Worm (Caenorhabditis elegans) whole organism, midembryonic: ENCODE results near the gene unc-77.
A peak's percentile ranks its signal among the peaks of the same experiment; 100 is the strongest.

Source experiments
- T22C8.4 ChIP-seq: fragments of 200-800 bp; sonication (Bioruptor generic); IDR thresholded peaks from 2 replicates; pipeline ENCODE4 v1.3.6; 2022; ENCODE audit warnings: missing genetic modification characterization, missing compliant biosample characterization
- cog-1 ChIP-seq: sonication (generic microtip); optimal IDR thresholded peaks from 2 replicates; lab custom pipeline; 2016; ENCODE audit warnings: missing genetic modification characterization, missing compliant biosample characterization
- flt-1 ChIP-seq: fragments of 200-800 bp; sonication (Bioruptor generic); IDR thresholded peaks from 2 replicates; pipeline ENCODE4 v1.3.6; 2022; ENCODE audit warnings: missing genetic modification characterization, missing compliant biosample characterization
- klf-2 ChIP-seq: fragments of 200-800 bp; sonication (Bioruptor generic); conservative IDR thresholded peaks from 2 replicates; pipeline ENCODE4 v1.3.6; 2022; ENCODE audit warnings: missing genetic modification reagents, missing genetic modification characterization, missing compliant biosample characterization
- med-1 ChIP-seq: sonication (generic microtip); optimal IDR thresholded peaks from 2 replicates; lab custom pipeline; 2017; ENCODE audit warnings: missing genetic modification characterization, mild to moderate bottlenecking, missing compliant biosample characterization, antibody characterized with exemption, missing genetic modification reagents; ENCODE audit not compliant: insufficient read depth
- ref-1 ChIP-seq: fragments of 200-800 bp; sonication (Bioruptor generic); conservative IDR thresholded peaks from 2 replicates; pipeline ENCODE4 v1.3.6; 2022; ENCODE audit warnings: missing genetic modification reagents, missing genetic modification characterization, missing compliant biosample characterization
- tab-1 ChIP-seq: fragments of 200-800 bp; sonication (Bioruptor generic); IDR thresholded peaks from 2 replicates; pipeline ENCODE4 v1.3.6; 2022; ENCODE audit warnings: missing genetic modification characterization, missing compliant biosample characterization
- ztf-23 ChIP-seq: fragments of 200-800 bp; sonication (Bioruptor generic); IDR thresholded peaks from 2 replicates; pipeline ENCODE4 v1.3.6; 2022; ENCODE audit warnings: missing genetic modification reagents, missing genetic modification characterization, missing compliant biosample characterization
- ztf-29 ChIP-seq: fragments of 200-800 bp; sonication (Bioruptor generic); IDR thresholded peaks from 2 replicates; pipeline ENCODE4 v1.3.6; 2022; ENCODE audit warnings: missing genetic modification reagents, missing genetic modification characterization, missing compliant biosample characterization

unc-77 gene

ce11 chrIV:6217066-6217465 lies 33.4 kb upstream of the unc-77 start, which contains the start of gene C49A9.9:
Gene C49A9.9, plus strand, starts transcription at chrIV:6217372.
- TF ChIP-seq ref-1 (GFP tag; lab: Robert Waterston, UW) (no peak), ztf-29 (no peak), med-1 (GFP tag; lab: Kevin White, UChicago) (no peak), tab-1 (GFP tag; lab: Robert Waterston, UW) (no peak), ztf-23 (GFP tag; lab: Robert Waterston, UW) (no peak), cog-1 (tag; lab: Kevin White, UChicago) (no peak), flt-1 (GFP tag; lab: Robert Waterston, UW) (no peak), klf-2 (GFP tag; lab: Robert Waterston, UW) (no peak), T22C8.4 (GFP tag; lab: Robert Waterston, UW) (no peak)

DNA sequence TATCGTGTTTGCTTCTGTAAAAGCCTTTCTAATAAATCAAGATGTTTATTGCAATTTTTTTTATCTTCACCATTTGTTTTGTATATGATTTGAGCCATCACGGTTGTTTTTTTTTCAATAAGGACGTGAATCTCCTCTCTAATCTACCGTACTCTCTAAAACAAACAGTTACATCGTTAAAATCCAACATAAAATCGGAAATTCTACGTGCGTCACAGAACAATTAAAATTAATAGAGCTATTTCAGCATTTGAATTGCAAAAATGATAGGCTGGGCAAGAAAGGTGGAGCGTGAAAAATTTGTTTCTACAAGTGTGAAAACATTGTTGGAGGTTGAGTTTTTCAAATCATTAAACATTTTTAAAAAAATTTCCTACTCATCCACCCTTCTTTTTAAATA lies 29.7 kb upstream of the unc-77 start, which contains the start of gene C49A9.5:
TSS of gene C49A9.5 (plus strand) at position 271 of the 400 bp plus-strand sequence.
- TF ChIP-seq cog-1 (tag; lab: Kevin White, UChicago): no peak
- no peak for TF ChIP-seq med-1 (GFP tag; lab: Kevin White, UChicago)
- TF ChIP-seq ref-1 (GFP tag; lab: Robert Waterston, UW): no peak
- no peak for TF ChIP-seq tab-1 (GFP tag; lab: Robert Waterston, UW)
- TF ChIP-seq T22C8.4 (GFP tag; lab: Robert Waterston, UW): no peak
- TF ChIP-seq flt-1 (GFP tag; lab: Robert Waterston, UW): no peak
- TF ChIP-seq ztf-29: no peak
- TF ChIP-seq ztf-23 (GFP tag; lab: Robert Waterston, UW): no peak
- no peak for TF ChIP-seq klf-2 (GFP tag; lab: Robert Waterston, UW)

DNA sequence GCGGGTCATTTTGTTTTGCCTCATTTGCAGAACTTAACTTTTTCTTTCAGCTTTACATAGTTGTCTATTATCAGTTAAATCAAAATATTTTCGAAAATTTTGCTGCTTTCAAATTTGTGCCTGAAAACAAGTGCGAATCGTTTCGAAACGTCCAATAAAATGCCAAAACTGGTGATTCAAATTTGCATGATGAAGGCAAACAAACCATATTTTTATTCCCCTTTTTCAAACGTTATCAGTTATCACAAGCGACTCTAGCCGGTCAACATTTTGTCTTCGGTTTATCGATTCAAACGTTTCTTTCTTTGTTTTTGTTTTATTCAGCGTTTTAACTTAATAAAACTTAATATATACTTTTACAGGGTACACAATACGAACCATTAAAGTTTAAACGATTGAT lies 26.9 kb upstream of the unc-77 start, which contains the start of the genes ugt-24 and C49A9.6:
TSS of gene ugt-24 (minus strand) at position 147 of the 400 bp plus-strand sequence.
TSS of gene C49A9.6 (plus strand) at position 363 of the 400 bp plus-strand sequence.
- TF ChIP-seq med-1 (GFP tag; lab: Kevin White, UChicago) (no peak), ztf-23 (GFP tag; lab: Robert Waterston, UW) (no peak), ref-1 (GFP tag; lab: Robert Waterston, UW) (no peak), T22C8.4 (GFP tag; lab: Robert Waterston, UW) (no peak)

DNA sequence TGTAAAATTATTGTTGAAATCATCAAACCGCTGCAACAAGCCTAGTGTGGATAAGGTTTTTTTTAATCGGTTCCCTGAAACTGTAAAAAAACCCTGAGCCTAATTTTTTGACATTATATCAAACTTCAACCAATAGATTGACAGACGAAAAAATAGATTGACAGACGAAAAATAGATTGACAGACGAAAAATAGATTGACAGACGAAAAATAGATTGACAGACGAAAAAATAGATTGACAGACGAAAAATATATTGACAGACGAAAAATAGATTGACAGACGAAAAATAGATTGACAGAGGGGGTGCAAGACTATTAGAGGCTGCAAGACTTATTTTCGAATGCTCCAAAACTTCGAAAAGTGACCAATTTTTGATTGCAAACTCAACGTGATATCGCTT lies 26.3 kb upstream of the unc-77 start:
- TF ChIP-seq ref-1 (GFP tag; lab: Robert Waterston, UW) (peak; percentile 49; the same call in 1 of the 2 replicates), klf-2 (GFP tag; lab: Robert Waterston, UW) (0 out of 2 replicates have a peak, but pooled peaks have one; percentile 8)

- TF ChIP-seq T22C8.4 (GFP tag; lab: Robert Waterston, UW): no peak
- no peak for TF ChIP-seq ztf-23 (GFP tag; lab: Robert Waterston, UW)
- TF ChIP-seq klf-2 (GFP tag; lab: Robert Waterston, UW): no peak
- no peak for TF ChIP-seq tab-1 (GFP tag; lab: Robert Waterston, UW)
- no peak for TF ChIP-seq med-1 (GFP tag; lab: Kevin White, UChicago)
Measured at ce11 chrIV:6209337-6209736, 25.7 kb upstream of the unc-77 start.

DNA sequence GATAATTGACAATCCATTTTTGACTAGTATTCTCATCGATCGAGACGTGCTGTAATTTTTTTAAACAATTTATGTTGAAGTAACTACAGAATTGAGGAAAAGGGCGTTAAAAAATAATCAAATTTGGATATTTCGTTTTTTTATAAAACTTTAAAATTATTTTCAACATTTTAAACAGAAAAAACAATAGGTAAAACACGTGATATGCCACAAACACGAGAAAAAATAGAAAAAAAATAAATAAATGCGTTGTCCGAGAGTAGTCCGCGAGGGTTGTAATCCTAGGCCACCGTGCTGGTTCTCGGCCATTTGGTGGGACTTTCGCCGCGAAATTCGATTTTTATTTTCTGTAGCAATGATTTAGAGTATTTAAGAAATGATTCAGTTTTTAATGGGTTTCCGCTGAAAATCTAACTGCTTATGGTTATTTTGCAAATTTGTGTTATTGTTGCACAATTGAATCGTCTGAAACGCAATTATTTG lies 22.7 kb upstream of the unc-77 start, which contains the start of gene C49A9.10:
TSS of gene C49A9.10 (minus strand) at position 51 of the 483 bp plus-strand sequence.
- TF ChIP-seq cog-1 (tag; lab: Kevin White, UChicago): peak; percentile 20
- no peak for TF ChIP-seq T22C8.4 (GFP tag; lab: Robert Waterston, UW)
- TF ChIP-seq flt-1 (GFP tag; lab: Robert Waterston, UW): peak; percentile 85
- TF ChIP-seq med-1 (GFP tag; lab: Kevin White, UChicago): no peak
- peak; percentile 77 for TF ChIP-seq ztf-23 (GFP tag; lab: Robert Waterston, UW)
- TF ChIP-seq klf-2 (GFP tag; lab: Robert Waterston, UW): peak; percentile 73
- TF ChIP-seq ztf-29: no peak
- TF ChIP-seq tab-1 (GFP tag; lab: Robert Waterston, UW): no peak
- no peak for TF ChIP-seq ref-1 (GFP tag; lab: Robert Waterston, UW)

DNA sequence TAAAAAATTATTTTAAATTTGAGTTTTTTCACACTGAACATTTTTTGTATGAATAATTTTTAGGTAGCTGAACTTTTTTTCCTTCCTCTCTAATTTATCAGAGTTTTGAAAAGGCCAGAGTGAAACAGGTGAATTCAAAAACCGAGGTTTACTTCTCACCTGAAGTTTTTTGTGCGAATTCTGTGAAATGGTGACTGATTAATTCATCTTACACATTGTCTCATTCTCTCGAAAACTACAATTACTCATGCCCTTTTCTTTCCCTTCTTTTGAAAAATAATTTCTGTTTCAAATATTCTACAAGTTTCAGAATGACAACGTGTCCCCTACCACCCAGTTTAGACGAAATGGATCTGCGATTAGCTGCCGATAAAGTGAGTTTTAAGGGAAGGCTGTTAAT lies 18.1 kb upstream of the unc-77 start, which contains the start of gene tkr-2:
TSS of gene tkr-2 (plus strand) at position 301 of the 400 bp plus-strand sequence.
- TF ChIP-seq klf-2 (GFP tag; lab: Robert Waterston, UW): no peak
- no peak for TF ChIP-seq T22C8.4 (GFP tag; lab: Robert Waterston, UW)
- TF ChIP-seq tab-1 (GFP tag; lab: Robert Waterston, UW): no peak
- no peak for TF ChIP-seq med-1 (GFP tag; lab: Kevin White, UChicago)
- no peak for TF ChIP-seq ztf-23 (GFP tag; lab: Robert Waterston, UW)
- TF ChIP-seq ztf-29: no peak
- no peak for TF ChIP-seq cog-1 (tag; lab: Kevin White, UChicago)
- no peak for TF ChIP-seq ref-1 (GFP tag; lab: Robert Waterston, UW)
- no peak for TF ChIP-seq flt-1 (GFP tag; lab: Robert Waterston, UW)

DNA sequence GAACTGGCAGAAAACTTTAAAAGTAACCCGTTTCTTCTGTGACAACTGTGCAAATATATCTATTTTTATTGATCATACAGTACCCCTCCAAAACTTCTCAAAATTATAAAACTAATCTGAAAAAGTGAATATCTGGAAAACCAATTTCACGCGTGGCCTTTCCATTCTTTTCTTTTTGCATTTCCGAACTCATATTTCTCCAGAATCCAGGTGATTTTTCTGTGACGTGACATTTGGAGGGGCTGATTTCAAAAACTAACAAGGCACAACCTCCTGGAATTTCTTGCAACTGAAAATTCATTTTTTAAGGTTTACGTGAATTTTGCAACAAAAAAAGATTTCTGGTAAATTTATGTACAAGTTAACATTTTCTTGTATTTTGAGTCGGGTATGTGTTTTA lies 16.6 kb upstream of the unc-77 start:
- TF ChIP-seq T22C8.4 (GFP tag; lab: Robert Waterston, UW): no peak
- no peak for TF ChIP-seq ref-1 (GFP tag; lab: Robert Waterston, UW)
- no peak for TF ChIP-seq flt-1 (GFP tag; lab: Robert Waterston, UW)
- no peak for TF ChIP-seq ztf-29
- TF ChIP-seq tab-1 (GFP tag; lab: Robert Waterston, UW): no peak
- no peak for TF ChIP-seq med-1 (GFP tag; lab: Kevin White, UChicago)
- no peak for TF ChIP-seq cog-1 (tag; lab: Kevin White, UChicago)
- no peak for TF ChIP-seq ztf-23 (GFP tag; lab: Robert Waterston, UW)
- no peak for TF ChIP-seq klf-2 (GFP tag; lab: Robert Waterston, UW)

ce11 chrIV:6187160-6187559 lies 3.5 kb upstream of the unc-77 start:
- no peak for TF ChIP-seq ref-1 (GFP tag; lab: Robert Waterston, UW)
- no peak for TF ChIP-seq tab-1 (GFP tag; lab: Robert Waterston, UW)
